Worm (Caenorhabditis elegans) whole organism, L1 larva: Measurements from ENCODE around the gene M153.5.

ENCODE experiments used
- C34B4.2 ChIP-seq: sonication (generic microtip); optimal IDR thresholded peaks from 2 replicates; lab custom pipeline; 2017; ENCODE audit warnings: mild to moderate bottlenecking, missing genetic modification characterization, missing compliant biosample characterization
- aha-1 ChIP-seq: fragments of 150-350 bp; optimal IDR thresholded peaks from 2 replicates; lab custom pipeline; 2014; ENCODE audit warnings: missing biosample characterization, missing genetic modification characterization
- ama-1 ChIP-seq: fragments of 150-350 bp; optimal IDR thresholded peaks from 2 replicates; lab custom pipeline; 2014
- blmp-1 ChIP-seq: fragments of 150-350 bp; optimal IDR thresholded peaks from 2 replicates; lab custom pipeline; 2014; ENCODE audit warnings: missing biosample characterization, missing genetic modification characterization
- ceh-90 ChIP-seq: sonication (generic microtip); optimal IDR thresholded peaks from 2 replicates; lab custom pipeline; 2016; ENCODE audit warnings: missing genetic modification characterization, missing compliant biosample characterization
- dsc-1 ChIP-seq: sonication (generic microtip); optimal IDR thresholded peaks from 2 replicates; lab custom pipeline; 2016; ENCODE audit warnings: mild to moderate bottlenecking, missing genetic modification characterization, missing compliant biosample characterization
- efl-3 ChIP-seq: fragments of 200-800 bp; sonication (Bioruptor generic); optimal IDR thresholded peaks from 2 replicates; lab custom pipeline; 2018; ENCODE audit warnings: mild to moderate bottlenecking, missing genetic modification characterization, missing compliant biosample characterization
- elt-2 ChIP-seq: sonication (generic microtip); optimal IDR thresholded peaks from 2 replicates; lab custom pipeline; 2016; ENCODE audit warnings: missing genetic modification characterization, mild to moderate bottlenecking, inconsistent platforms, missing compliant biosample characterization, missing genetic modification reagents
- elt-3 ChIP-seq, 6 experiments: fragments of 150-350 bp in 1 of 6; sonication (generic microtip); optimal IDR thresholded peaks; 2 replicates each; lab custom pipeline; 2017 to 2018; ENCODE audit warnings: missing biosample characterization in 6 of 6, missing genetic modification characterization in 6 of 6, inconsistent platforms in 1 of 6
- ets-5 ChIP-seq: fragments of 200-800 bp; sonication (Bioruptor generic); IDR thresholded peaks from 2 replicates; pipeline ENCODE4 v1.3.6; 2022; ENCODE audit warnings: missing genetic modification characterization, missing compliant biosample characterization
- fkh-10 ChIP-seq: sonication (generic microtip); optimal IDR thresholded peaks from 2 replicates; lab custom pipeline; 2017; ENCODE audit warnings: missing biosample characterization, missing genetic modification reagents, missing genetic modification characterization
- grh-1 ChIP-seq: fragments of 200-800 bp; sonication (Bioruptor generic); IDR thresholded peaks from 2 replicates; pipeline ENCODE4 v1.3.6; 2022; ENCODE audit warnings: missing genetic modification reagents, missing genetic modification characterization, missing compliant biosample characterization
- hpl-2 ChIP-seq: fragments of 150-350 bp; optimal IDR thresholded peaks from 2 replicates; lab custom pipeline; 2014; ENCODE audit warnings: missing biosample characterization, missing genetic modification reagents, missing genetic modification characterization
- irx-1 ChIP-seq: sonication (generic microtip); optimal IDR thresholded peaks from 2 replicates; lab custom pipeline; 2016; ENCODE audit warnings: missing genetic modification characterization, missing compliant biosample characterization
- lin-13 ChIP-seq: fragments of 150-350 bp; optimal IDR thresholded peaks from 2 replicates; lab custom pipeline; 2014; ENCODE audit warnings: missing biosample characterization, missing genetic modification reagents, missing genetic modification characterization
- lin-14 ChIP-seq: fragments of 200-800 bp; sonication (Bioruptor generic); optimal IDR thresholded peaks from 2 replicates; lab custom pipeline; 2018; ENCODE audit warnings: mild to moderate bottlenecking, missing genetic modification characterization, moderate library complexity, missing compliant biosample characterization
- lin-35 ChIP-seq, 2 experiments: fragments of 150-350 bp; optimal IDR thresholded peaks; 2 replicates each; lab custom pipeline; 2014; ENCODE audit warnings: missing biosample characterization in 2 of 2, missing genetic modification characterization in 2 of 2, missing genetic modification reagents in 2 of 2
- lsy-2 ChIP-seq, 2 experiments: fragments of 150-350 bp; optimal IDR thresholded peaks; 2 replicates each; lab custom pipeline; 2014; ENCODE audit warnings: missing biosample characterization in 2 of 2, missing genetic modification characterization in 2 of 2
- mab-9 ChIP-seq: fragments of 200-800 bp; sonication (Bioruptor generic); IDR thresholded peaks from 2 replicates; pipeline ENCODE4 v1.3.6; 2022; ENCODE audit warnings: missing genetic modification reagents, missing genetic modification characterization, missing compliant biosample characterization
- mdl-1 ChIP-seq, 2 experiments: fragments of 150-350 bp; optimal IDR thresholded peaks; 2 replicates each; lab custom pipeline; 2014 to 2017; ENCODE audit warnings: missing biosample characterization in 2 of 2, missing genetic modification characterization in 2 of 2, inconsistent platforms in 1 of 2
- mef-2 ChIP-seq: fragments of 150-350 bp; optimal IDR thresholded peaks from 2 replicates; lab custom pipeline; 2014; ENCODE audit warnings: missing biosample characterization, missing genetic modification characterization
- mep-1 ChIP-seq: fragments of 150-350 bp; optimal IDR thresholded peaks from 2 replicates; lab custom pipeline; 2014; ENCODE audit warnings: missing biosample characterization, missing genetic modification characterization
- nhr-12 ChIP-seq: sonication (generic microtip); optimal IDR thresholded peaks from 2 replicates; lab custom pipeline; 2017; ENCODE audit warnings: missing biosample characterization, missing genetic modification characterization
- nhr-19 ChIP-seq: fragments of 200-800 bp; sonication (Bioruptor generic); conservative IDR thresholded peaks from 2 replicates; pipeline ENCODE4 v1.3.6; 2022; ENCODE audit warnings: missing genetic modification characterization, missing compliant biosample characterization
- nhr-20 ChIP-seq: sonication (generic microtip); optimal IDR thresholded peaks from 2 replicates; lab custom pipeline; 2016; ENCODE audit warnings: mild to moderate bottlenecking, missing genetic modification characterization, missing compliant biosample characterization
- nhr-237 ChIP-seq: fragments of 150-350 bp; optimal IDR thresholded peaks from 2 replicates; lab custom pipeline; 2014; ENCODE audit warnings: missing biosample characterization, missing genetic modification characterization
- nhr-28 ChIP-seq: fragments of 150-350 bp; optimal IDR thresholded peaks from 2 replicates; lab custom pipeline; 2014; ENCODE audit warnings: missing biosample characterization, missing genetic modification characterization
- nhr-71 ChIP-seq: sonication (generic microtip); optimal IDR thresholded peaks from 2 replicates; lab custom pipeline; 2016; ENCODE audit warnings: mild to moderate bottlenecking, missing genetic modification characterization, moderate library complexity, missing compliant biosample characterization
- nhr-76 ChIP-seq: sonication (generic microtip); optimal IDR thresholded peaks from 2 replicates; lab custom pipeline; 2017; ENCODE audit warnings: missing biosample characterization, missing genetic modification characterization
- nhr-77 ChIP-seq: fragments of 150-350 bp; optimal IDR thresholded peaks from 2 replicates; lab custom pipeline; 2014; ENCODE audit warnings: missing biosample characterization, missing genetic modification characterization
- nhr-85 ChIP-seq: sonication (generic microtip); peaks from one replicate; lab custom pipeline; 2016; ENCODE audit warnings: missing genetic modification characterization, inconsistent platforms, missing compliant biosample characterization
- nhr-90 ChIP-seq: sonication (generic microtip); optimal IDR thresholded peaks from 2 replicates; lab custom pipeline; 2016; ENCODE audit warnings: mild to moderate bottlenecking, missing genetic modification characterization, missing compliant biosample characterization; ENCODE audit not compliant: poor library complexity
- rnt-1 ChIP-seq: sonication (generic microtip); optimal IDR thresholded peaks from 2 replicates; lab custom pipeline; 2016; ENCODE audit warnings: mild to moderate bottlenecking, missing genetic modification characterization, moderate library complexity, missing compliant biosample characterization
- vab-15 ChIP-seq: sonication (generic microtip); optimal IDR thresholded peaks from 2 replicates; lab custom pipeline; 2017; ENCODE audit warnings: missing genotype, mild to moderate bottlenecking, missing genetic modification characterization, missing compliant biosample characterization
- zip-4 ChIP-seq: fragments of 200-800 bp; sonication (Bioruptor generic); optimal IDR thresholded peaks from 2 replicates; lab custom pipeline; 2018; ENCODE audit warnings: mild to moderate bottlenecking, missing genetic modification characterization, moderate library complexity, missing compliant biosample characterization

Gene M153.5

DNA sequence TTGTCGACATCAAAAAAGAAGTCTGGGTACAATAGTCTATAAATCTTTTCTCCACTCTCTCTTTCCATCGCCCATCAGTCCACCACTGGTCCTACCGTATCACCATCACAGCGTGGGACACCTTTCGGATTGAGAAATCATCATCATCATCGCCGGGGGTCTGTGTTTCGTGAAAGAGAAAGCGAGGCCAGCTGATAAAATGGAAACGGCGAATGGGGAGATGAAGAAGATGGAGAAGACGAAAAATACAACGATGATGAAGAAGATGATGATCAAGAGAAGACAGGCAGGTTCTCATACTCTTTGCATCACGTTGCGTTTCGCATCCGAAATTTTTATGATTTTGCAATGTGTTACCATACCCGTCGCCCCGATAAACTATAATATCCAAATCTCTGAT, 32.6 kb downstream of the M153.5 start (continued):
- TF ChIP-seq mdl-1 (tag; optimal IDR thresholded peaks at IDR 0.05; lab: Kevin White, UChicago) (peak in 1 of 2 experiments; percentile 24), elt-3 (tag; optimal IDR thresholded peaks at IDR 0.05; lab: Kevin White, UChicago) (peak in 1 of 6 experiments; percentile 15), ama-1 (lab: Kevin White, UChicago) (no peak)

- TF ChIP-seq mab-9 (GFP tag; lab: Robert Waterston, UW) (no peak), nhr-19 (GFP tag; lab: Robert Waterston, UW) (peak; percentile 68), elt-2 (tag; lab: Kevin White, UChicago) (peak; percentile 30), nhr-20 (tag; lab: Kevin White, UChicago) (peak; percentile 8), nhr-28 (tag; lab: Kevin White, UChicago) (no peak), lin-14 (GFP tag; lab: Kevin White, UChicago) (peak; percentile 66), lsy-2 (tag; optimal IDR thresholded peaks at IDR 0.05; lab: Kevin White, UChicago) (peak in 1 of 2 experiments; percentile 55), aha-1 (tag; lab: Kevin White, UChicago) (no peak), mef-2 (no peak), nhr-85 (tag; lab: Kevin White, UChicago) (peak; percentile 91)
- TF ChIP-seq, all 84 proteins: peak for 6
These were observed 33.1 kb downstream of the M153.5 start for ce11 chrX:12176873-12177293.

- TF ChIP-seq irx-1 (peak; percentile 29), mep-1 (tag; lab: Kevin White, UChicago) (peak; percentile 8), rnt-1 (peak; percentile 11), lin-13 (GFP tag; lab: Kevin White, UChicago) (no peak), lin-14 (GFP tag; lab: Kevin White, UChicago) (peak; percentile 51), fkh-10 (peak; percentile 42), lsy-2 (tag; optimal IDR thresholded peaks at IDR 0.05; lab: Kevin White, UChicago) (peak in 1 of 2 experiments; percentile 19), nhr-71 (peak; percentile 21), blmp-1 (tag; lab: Kevin White, UChicago) (peak; percentile 48), hpl-2 (no peak)
These were observed 33.7 kb downstream of the M153.5 start for ce11 chrX:12177521-12177920.

ce11 chrX:12178351-12179089, 34.7 kb downstream of the M153.5 start:
- TF ChIP-seq C34B4.2 (tag; lab: Kevin White, UChicago) (no peak), zip-4 (GFP tag; lab: Kevin White, UChicago) (no peak), lin-14 (GFP tag; lab: Kevin White, UChicago) (peak; percentile 24), vab-15 (tag; lab: Kevin White, UChicago) (peak; percentile 19), nhr-76 (no peak), nhr-237 (tag; lab: Kevin White, UChicago) (no peak), efl-3 (GFP tag; lab: Kevin White, UChicago) (no peak), ceh-90 (no peak), grh-1 (GFP tag; lab: Robert Waterston, UW) (no peak), nhr-85 (tag; lab: Kevin White, UChicago) (peak; percentile 0), nhr-12 (no peak), elt-3 (tag; optimal IDR thresholded peaks at IDR 0.05; lab: Kevin White, UChicago) (no peak), nhr-77 (tag; lab: Kevin White, UChicago) (no peak), dsc-1 (tag; lab: Kevin White, UChicago) (no peak), ama-1 (lab: Kevin White, UChicago) (no peak), lin-35 (GFP tag; optimal IDR thresholded peaks at IDR 0.05; lab: Kevin White, UChicago) (no peak), nhr-90 (no peak), ets-5 (GFP tag; lab: Robert Waterston, UW) (no peak), blmp-1 (tag; lab: Kevin White, UChicago) (peak; percentile 15)
